Worm (Caenorhabditis elegans): ENCODE data around the gene kat-1.

The kat-1 gene

DNA sequence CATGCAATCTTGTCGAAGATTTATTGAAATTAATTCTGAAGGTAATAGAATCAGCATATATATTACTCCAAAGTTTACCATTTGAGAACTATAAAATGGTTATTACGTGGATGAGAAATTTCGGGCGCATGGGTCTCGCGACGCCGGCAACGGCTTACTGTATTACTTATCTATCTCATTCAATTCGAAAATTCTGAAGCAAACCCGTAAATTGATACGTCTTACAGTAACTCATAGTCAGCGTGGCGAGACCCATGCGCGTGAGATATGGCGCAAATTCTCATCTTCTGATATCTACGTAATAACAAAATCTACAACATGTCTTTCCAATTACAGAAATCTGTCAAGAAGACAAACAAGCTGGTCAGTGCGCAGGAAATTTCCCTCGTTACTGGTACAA is 45.9 kb downstream of the kat-1 start:
- TF ChIP-seq mab-9 (GFP tag; IDR thresholded peaks at IDR 0.05) (no peak), aly-2 (tag; optimal IDR thresholded peaks at IDR 0.05) (no peak), elt-3 (tag; optimal IDR thresholded peaks at IDR 0.05) (no peak), nhr-71 (tag; optimal IDR thresholded peaks at IDR 0.05) (no peak), ztf-4 (tag; optimal IDR thresholded peaks at IDR 0.05) (no peak), nhr-84 (tag; optimal IDR thresholded peaks at IDR 0.05) (no peak), sox-4 (tag; optimal IDR thresholded peaks at IDR 0.05) (no peak), vab-15 (tag; optimal IDR thresholded peaks at IDR 0.05) (no peak), efl-1 (optimal IDR thresholded peaks at IDR 0.05) (no peak), efl-1 (GFP tag; optimal IDR thresholded peaks at IDR 0.05 in 1 of 2) (no peak), F16B12.6 (tag; optimal IDR thresholded peaks at IDR 0.05) (no peak), dsc-1 (tag; optimal IDR thresholded peaks at IDR 0.05) (no peak), ceh-82 (tag; optimal IDR thresholded peaks at IDR 0.05) (no peak)

DNA sequence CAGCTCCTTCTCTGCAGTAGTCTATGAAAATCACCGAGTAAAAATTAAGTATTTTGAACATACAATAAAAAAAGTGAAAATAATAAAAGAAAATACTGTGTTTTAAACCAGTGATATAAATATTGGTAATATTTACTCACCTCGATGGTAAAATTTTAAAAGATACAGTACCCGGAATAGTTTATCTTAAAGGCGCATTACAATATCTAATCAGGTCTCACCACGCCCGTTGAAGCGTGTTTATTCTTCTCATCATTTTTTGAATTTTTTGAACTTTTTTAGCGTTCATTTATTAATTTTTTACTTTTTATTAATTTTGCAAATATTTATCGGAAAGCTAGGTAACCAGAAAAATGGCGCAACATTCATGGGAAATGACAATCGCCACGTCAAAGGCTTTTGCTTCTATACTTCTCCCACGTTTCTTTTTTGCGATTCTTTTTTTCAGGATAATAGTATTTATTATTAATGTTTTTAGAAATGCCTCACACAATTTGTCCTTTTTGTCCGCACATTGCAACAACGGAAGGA is 48.2 kb downstream of the kat-1 start, which contains the start of gene F10E7.2:
F10E7.2 (plus strand) TSS at position 481 of the 531 bp plus-strand sequence.
- no peak for TF ChIP-seq ceh-90 (tag; optimal IDR thresholded peaks at IDR 0.05)
- no peak for TF ChIP-seq isw-1 (GFP tag; IDR thresholded peaks at IDR 0.05)
- TF ChIP-seq unc-86 (tag; optimal IDR thresholded peaks at IDR 0.05): no peak
- no peak for TF ChIP-seq C04F5.9 (tag; optimal IDR thresholded peaks at IDR 0.05)
- no peak for TF ChIP-seq lin-15B (tag; optimal IDR thresholded peaks at IDR 0.05)
- TF ChIP-seq elt-2 (tag; optimal IDR thresholded peaks at IDR 0.05): no peak
- no peak for TF ChIP-seq egl-13 (tag; optimal IDR thresholded peaks at IDR 0.05)
- no peak for TF ChIP-seq unc-98 (GFP tag; IDR thresholded peaks at IDR 0.05)
- no peak for TF ChIP-seq blmp-1 (tag; optimal IDR thresholded peaks at IDR 0.05)
- no peak for TF ChIP-seq xbp-1 (tag; optimal IDR thresholded peaks at IDR 0.05)
- no peak for TF ChIP-seq aha-1 (tag; optimal IDR thresholded peaks at IDR 0.05)
- TF ChIP-seq sptf-1 (tag; optimal IDR thresholded peaks at IDR 0.05): no peak
- TF ChIP-seq alr-1 (tag; optimal IDR thresholded peaks at IDR 0.05; ENCODE audit: borderline replicate concordance): no peak
- TF ChIP-seq ztf-11 (tag; optimal IDR thresholded peaks at IDR 0.05): no peak
- TF ChIP-seq irx-1 (tag; optimal IDR thresholded peaks at IDR 0.05): no peak

DNA sequence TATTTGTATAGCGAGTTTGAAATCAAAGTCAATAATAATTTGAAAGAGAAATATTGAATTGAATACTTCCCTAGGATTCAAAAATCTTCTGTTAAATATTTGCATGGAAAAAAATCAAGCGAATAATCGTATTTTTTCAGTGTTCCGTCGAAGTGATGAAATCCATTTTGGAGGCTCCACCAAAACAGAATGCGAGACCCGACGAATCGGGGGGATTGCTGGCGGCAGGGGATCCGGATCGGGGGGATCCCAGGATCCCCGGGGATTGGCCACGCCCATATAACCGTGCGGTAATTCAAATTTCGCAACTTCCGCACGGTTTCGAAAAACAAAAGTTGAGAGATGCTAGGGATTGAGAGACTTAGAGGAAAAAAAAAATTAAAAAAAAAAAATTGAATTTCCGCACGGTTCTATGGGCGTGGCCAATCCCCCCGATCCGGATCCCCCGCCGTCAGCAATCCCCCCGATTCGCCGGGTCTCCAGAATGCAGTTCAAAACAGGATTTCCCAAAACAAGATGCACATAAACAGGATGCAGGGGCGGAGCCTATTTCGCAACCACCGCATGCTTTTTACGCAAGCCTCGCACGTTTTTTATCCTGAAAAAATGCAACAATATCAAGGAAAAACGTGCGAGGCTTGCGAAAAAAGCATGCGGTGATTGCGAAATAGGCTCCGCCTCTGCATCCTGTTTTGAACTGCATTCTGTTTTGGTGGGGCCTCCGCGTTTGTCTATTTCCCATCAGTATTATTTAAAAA is 49.2 kb downstream of the kat-1 start, which contains the start of gene F10E7.11:
F10E7.11 (minus strand) TSS at position 232 of the 758 bp plus-strand sequence.
- TF ChIP-seq elt-2 (tag; optimal IDR thresholded peaks at IDR 0.05) (no peak), nhr-19 (GFP tag; conservative IDR thresholded peaks at IDR 0.05) (peak; percentile 24; the same call in 1 of the 2 replicates), lin-15B (tag; optimal IDR thresholded peaks at IDR 0.05) (peak; percentile 11), unc-86 (tag; optimal IDR thresholded peaks at IDR 0.05) (peak; percentile 37), ceh-8 (GFP tag; optimal IDR thresholded peaks at IDR 0.05) (no peak), lsy-2 (tag; optimal IDR thresholded peaks at IDR 0.05) (peak; percentile 14 to 41), lin-39 (tag; optimal IDR thresholded peaks at IDR 0.05) (no peak), irx-1 (tag; optimal IDR thresholded peaks at IDR 0.05) (no peak), dpl-1 (GFP tag; optimal IDR thresholded peaks at IDR 0.05) (peak in 1 of 3 experiments; percentile 15), nhr-85 (tag) (peak; percentile 40), efl-1 (optimal IDR thresholded peaks at IDR 0.05) (peak in 1 of 2 experiments; percentile 6), efl-1 (GFP tag; optimal IDR thresholded peaks at IDR 0.05 in 1 of 2) (peak in 1 of 2 experiments; percentile 82), egl-13 (tag; optimal IDR thresholded peaks at IDR 0.05) (peak; percentile 38), ceh-82 (tag; optimal IDR thresholded peaks at IDR 0.05) (peak in 1 of 3 experiments; percentile 11), dsc-1 (tag; optimal IDR thresholded peaks at IDR 0.05) (peak; percentile 38), swsn-7 (tag; optimal IDR thresholded peaks at IDR 0.05) (peak; percentile 16), nhr-47 (tag; optimal IDR thresholded peaks at IDR 0.05) (peak; percentile 55), nhr-71 (tag; optimal IDR thresholded peaks at IDR 0.05) (peak; percentile 19)

Data from whole organism, L1 larva.